Fruit fly (Drosophila melanogaster) whole organism, prepupa: ENCODE data around the gene vig2.
A peak's percentile ranks its signal among the peaks of the same experiment; 100 is the strongest.

Experiments used
- Blimp-1 ChIP-seq: fragments of 200-800 bp; sonication (Bioruptor generic); optimal IDR thresholded peaks from 3 replicates; lab custom pipeline; 2017; ENCODE audit warnings: missing biosample characterization, missing genetic modification characterization, mild to moderate bottlenecking, moderate library complexity, missing genetic modification reagents
- CG10631 ChIP-seq: fragments of 200-800 bp; sonication (Bioruptor generic); optimal IDR thresholded peaks from 2 replicates; lab custom pipeline; 2016; ENCODE audit warnings: missing biosample characterization, missing genetic modification characterization
- CG10669 ChIP-seq: fragments of 200-800 bp; sonication (Bioruptor generic); optimal IDR thresholded peaks from 3 replicates; lab custom pipeline; 2018; ENCODE audit warnings: missing biosample characterization, mild to moderate bottlenecking, missing genetic modification characterization, moderate library complexity
- CG11294 ChIP-seq: fragments of 200-800 bp; sonication (Bioruptor generic); IDR thresholded peaks from 2 replicates; pipeline ENCODE4 v1.3.6; 2022; ENCODE audit warnings: missing biosample characterization, missing genetic modification characterization
- CG11762 ChIP-seq: fragments of 200-800 bp; sonication (Bioruptor generic); optimal IDR thresholded peaks from 3 replicates; lab custom pipeline; 2016; ENCODE audit warnings: missing biosample characterization, missing genetic modification characterization; ENCODE audit not compliant: insufficient read depth
- CG11902 ChIP-seq: fragments of 200-800 bp; sonication (Bioruptor generic); optimal IDR thresholded peaks from 3 replicates; lab custom pipeline; 2016; ENCODE audit warnings: missing biosample characterization, missing genetic modification characterization
- CG15336 ChIP-seq: fragments of 200-800 bp; sonication (Bioruptor generic); IDR thresholded peaks from 2 replicates; pipeline ENCODE4 v1.3.6; 2022; ENCODE audit warnings: missing biosample characterization, missing genetic modification characterization
- CG1621 ChIP-seq: fragments of 200-800 bp; sonication (Bioruptor generic); optimal IDR thresholded peaks from 3 replicates; lab custom pipeline; 2018; ENCODE audit warnings: missing biosample characterization, mild to moderate bottlenecking, missing genetic modification characterization
- CG16779 ChIP-seq: fragments of 200-800 bp; sonication (Bioruptor generic); optimal IDR thresholded peaks from 3 replicates; lab custom pipeline; 2017; ENCODE audit warnings: missing biosample characterization, mild to moderate bottlenecking, missing genetic modification characterization
- CG3032 ChIP-seq: fragments of 200-800 bp; optimal IDR thresholded peaks from 2 replicates; lab custom pipeline; 2019; ENCODE audit warnings: missing biosample characterization, mild to moderate bottlenecking, missing genetic modification characterization, moderate library complexity
- CG31627 ChIP-seq: fragments of 200-800 bp; sonication (Bioruptor generic); optimal IDR thresholded peaks from 3 replicates; lab custom pipeline; 2016; ENCODE audit warnings: missing biosample characterization, missing genetic modification characterization
- CG32006 ChIP-seq: fragments of 200-800 bp; sonication (Bioruptor generic); optimal IDR thresholded peaks from 3 replicates; lab custom pipeline; 2017; ENCODE audit warnings: missing biosample characterization, mild to moderate bottlenecking, missing genetic modification characterization
- CG34406 ChIP-seq: fragments of 200-800 bp; sonication (Bioruptor generic); optimal IDR thresholded peaks from 3 replicates; lab custom pipeline; 2016; ENCODE audit warnings: missing biosample characterization, missing genetic modification characterization
- CG6276 ChIP-seq: fragments of 200-800 bp; sonication (Bioruptor generic); optimal IDR thresholded peaks from 2 replicates; lab custom pipeline; 2017; ENCODE audit warnings: missing biosample characterization, mild to moderate bottlenecking, missing genetic modification characterization
- CG6792 ChIP-seq: fragments of 200-800 bp; sonication (Bioruptor generic); optimal IDR thresholded peaks from 3 replicates; lab custom pipeline; 2016; ENCODE audit warnings: missing biosample characterization, missing genetic modification characterization
- CG6854 ChIP-seq: fragments of 200-800 bp; sonication (Bioruptor generic); optimal IDR thresholded peaks from 2 replicates; lab custom pipeline; 2017; ENCODE audit warnings: missing biosample characterization, mild to moderate bottlenecking, missing genetic modification characterization
- CG7368 ChIP-seq: fragments of 200-800 bp; sonication (Bioruptor generic); optimal IDR thresholded peaks from 3 replicates; lab custom pipeline; 2016; ENCODE audit warnings: missing biosample characterization, missing genetic modification characterization
- CG8119 ChIP-seq: fragments of 200-800 bp; sonication (Bioruptor generic); IDR thresholded peaks from 3 replicates; pipeline ENCODE4 v1.3.6; 2022; ENCODE audit warnings: missing biosample characterization, missing genetic modification characterization
- CG8319 ChIP-seq: fragments of 200-800 bp; sonication (Bioruptor generic); optimal IDR thresholded peaks from 3 replicates; lab custom pipeline; 2016; ENCODE audit warnings: missing biosample characterization, missing genetic modification characterization
- CG8632 ChIP-seq: fragments of 200-800 bp; sonication (Bioruptor generic); optimal IDR thresholded peaks from 3 replicates; lab custom pipeline; 2016; ENCODE audit warnings: missing biosample characterization, missing genetic modification characterization
- CG9139 ChIP-seq: fragments of 200-800 bp; sonication (Bioruptor generic); optimal IDR thresholded peaks from 3 replicates; lab custom pipeline; 2017; ENCODE audit warnings: missing biosample characterization, mild to moderate bottlenecking, missing genetic modification characterization
- Eip75B ChIP-seq: fragments of 200-800 bp; sonication (Bioruptor generic); optimal IDR thresholded peaks from 3 replicates; lab custom pipeline; 2016; ENCODE audit warnings: missing biosample characterization, missing genetic modification characterization
- Eip78C ChIP-seq: fragments of 200-800 bp; sonication (Bioruptor generic); peaks from one replicate; lab custom pipeline; 2016; ENCODE audit warnings: missing biosample characterization, missing genetic modification characterization
- Eip93F ChIP-seq: fragments of 200-800 bp; sonication (Bioruptor generic); optimal IDR thresholded peaks from 2 replicates; lab custom pipeline; 2016; ENCODE audit warnings: missing biosample characterization, mild to moderate bottlenecking, missing genetic modification characterization
- Ets21C ChIP-seq: fragments of 200-800 bp; sonication (Bioruptor generic); optimal IDR thresholded peaks from 3 replicates; lab custom pipeline; 2016; ENCODE audit warnings: missing biosample characterization, missing genetic modification characterization
- Hr38 ChIP-seq: sonication (Bioruptor generic); optimal IDR thresholded peaks from 2 replicates; lab custom pipeline; 2016; ENCODE audit warnings: missing biosample characterization, missing genetic modification characterization
- Lpt ChIP-seq: fragments of 200-800 bp; sonication (Bioruptor generic); optimal IDR thresholded peaks from 3 replicates; lab custom pipeline; 2016; ENCODE audit warnings: missing biosample characterization, missing genetic modification characterization
- Met ChIP-seq: fragments of 200-800 bp; sonication (Bioruptor generic); optimal IDR thresholded peaks from 3 replicates; lab custom pipeline; 2016; ENCODE audit warnings: missing biosample characterization, missing genetic modification characterization
- OdsH ChIP-seq: fragments of 200-800 bp; sonication (Bioruptor generic); optimal IDR thresholded peaks from 3 replicates; lab custom pipeline; 2016; ENCODE audit warnings: missing biosample characterization, missing genetic modification characterization
- Sox102F ChIP-seq: fragments of 200-800 bp; sonication (Bioruptor generic); optimal IDR thresholded peaks from 2 replicates; lab custom pipeline; 2016; ENCODE audit warnings: missing biosample characterization, mild to moderate bottlenecking, missing genetic modification characterization
- Sox14 ChIP-seq: fragments of 200-800 bp; sonication (Bioruptor generic); optimal IDR thresholded peaks from 3 replicates; lab custom pipeline; 2016; ENCODE audit warnings: missing biosample characterization, missing genetic modification characterization
- Sox15 ChIP-seq: fragments of 200-800 bp; sonication (Bioruptor generic); optimal IDR thresholded peaks from 3 replicates; lab custom pipeline; 2016; ENCODE audit warnings: missing biosample characterization, missing genetic modification characterization
- achi ChIP-seq: fragments of 200-800 bp; sonication (Bioruptor generic); optimal IDR thresholded peaks from 3 replicates; lab custom pipeline; 2016; ENCODE audit warnings: missing biosample characterization, missing genetic modification characterization
- acj6 ChIP-seq: fragments of 200-800 bp; sonication (Bioruptor generic); optimal IDR thresholded peaks from 3 replicates; lab custom pipeline; 2016; ENCODE audit warnings: missing biosample characterization, missing genetic modification characterization
- cyc ChIP-seq: fragments of 200-800 bp; sonication (Bioruptor generic); optimal IDR thresholded peaks from 3 replicates; lab custom pipeline; 2016; ENCODE audit warnings: missing biosample characterization, missing genetic modification characterization
- dac ChIP-seq: fragments of 200-800 bp; sonication (Bioruptor generic); optimal IDR thresholded peaks from 2 replicates; lab custom pipeline; 2017; ENCODE audit warnings: missing biosample characterization, mild to moderate bottlenecking, missing genetic modification characterization
- dsx ChIP-seq: fragments of 200-800 bp; optimal IDR thresholded peaks from 3 replicates; lab custom pipeline; 2019; ENCODE audit warnings: missing biosample characterization, mild to moderate bottlenecking, missing genetic modification characterization, moderate library complexity; ENCODE audit not compliant: poor library complexity, severe bottlenecking
- eg ChIP-seq: fragments of 200-800 bp; sonication (Bioruptor generic); IDR thresholded peaks from 3 replicates; pipeline ENCODE4 v1.3.6; 2022; ENCODE audit warnings: missing biosample characterization, missing genetic modification characterization
- esn ChIP-seq: fragments of 200-800 bp; sonication (Bioruptor generic); optimal IDR thresholded peaks from 2 replicates; lab custom pipeline; 2016; ENCODE audit warnings: missing biosample characterization, mild to moderate bottlenecking, missing genetic modification characterization, moderate library complexity
- fd59A ChIP-seq: fragments of 200-800 bp; sonication (Bioruptor generic); optimal IDR thresholded peaks from 2 replicates; lab custom pipeline; 2017; ENCODE audit warnings: missing biosample characterization, mild to moderate bottlenecking, missing genetic modification characterization, missing genetic modification reagents
- fkh ChIP-seq: fragments of 200-800 bp; sonication (Bioruptor generic); optimal IDR thresholded peaks from 3 replicates; lab custom pipeline; 2017; ENCODE audit warnings: missing biosample characterization, mild to moderate bottlenecking, missing genetic modification characterization, moderate library complexity
- lz ChIP-seq: fragments of 200-800 bp; sonication (Bioruptor generic); optimal IDR thresholded peaks from 3 replicates; lab custom pipeline; 2016; ENCODE audit warnings: missing biosample characterization, missing genetic modification characterization
- net ChIP-seq: fragments of 200-800 bp; sonication (Bioruptor generic); optimal IDR thresholded peaks from 3 replicates; lab custom pipeline; 2016; ENCODE audit warnings: missing biosample characterization, missing genetic modification characterization
- salr ChIP-seq, 2 experiments: fragments of 200-800 bp; sonication (Bioruptor generic); optimal IDR thresholded peaks; 3 replicates each; lab custom pipeline; 2016 to 2018; ENCODE audit warnings: missing biosample characterization in 2 of 2, missing genetic modification characterization in 2 of 2, mild to moderate bottlenecking in 1 of 2
- spab ChIP-seq: fragments of 200-800 bp; sonication (Bioruptor generic); optimal IDR thresholded peaks from 2 replicates; lab custom pipeline; 2017; ENCODE audit warnings: missing biosample characterization, mild to moderate bottlenecking, missing genetic modification characterization, missing genetic modification reagents
- ss ChIP-seq, 2 experiments: fragments of 200-800 bp; sonication (Bioruptor generic); optimal IDR thresholded peaks; 2 replicates in 1 of 2; 3 replicates in 1 of 2; lab custom pipeline; 2017 to 2018; ENCODE audit warnings: mild to moderate bottlenecking in 2 of 2, missing biosample characterization in 2 of 2, missing genetic modification characterization in 2 of 2, moderate library complexity in 1 of 2
- svp ChIP-seq: fragments of 200-800 bp; sonication (Bioruptor generic); peaks from one replicate; lab custom pipeline; 2016; ENCODE audit warnings: missing biosample characterization, missing genetic modification characterization
- topi ChIP-seq: fragments of 200-800 bp; sonication (Bioruptor generic); optimal IDR thresholded peaks from 3 replicates; lab custom pipeline; 2016; ENCODE audit warnings: missing biosample characterization, missing genetic modification characterization
- vri ChIP-seq: fragments of 200-800 bp; sonication (Bioruptor generic); optimal IDR thresholded peaks from 3 replicates; lab custom pipeline; 2016; ENCODE audit warnings: missing biosample characterization, mild to moderate bottlenecking, missing genetic modification characterization

The vig2 gene

dm6 chr3R:25123262-25123661 is at the start of gene vig2:
vig2 (plus strand) TSS chr3R:25123373.
- peak; percentile 59 for TF ChIP-seq Eip78C (GFP tag; lab: Kevin White, UChicago)
- TF ChIP-seq CG6854 (GFP tag; lab: Kevin White, UChicago), result peak; percentile 6
- TF ChIP-seq cyc (GFP tag; lab: Kevin White, UChicago), result peak; percentile 22
- TF ChIP-seq topi (GFP tag; lab: Kevin White, UChicago), result peak; percentile 31
- peak; percentile 30 for TF ChIP-seq CG11902 (GFP tag; lab: Kevin White, UChicago)
- TF ChIP-seq Blimp-1 (GFP tag; lab: Kevin White, UChicago), result peak; percentile 14
- peak; percentile 7 for TF ChIP-seq CG8632
- peak; percentile 26 for TF ChIP-seq CG10631 (GFP tag; lab: Kevin White, UChicago)
- TF ChIP-seq acj6 (GFP tag; lab: Kevin White, UChicago), result peak; percentile 10
- peak; percentile 8 for TF ChIP-seq CG34406 (GFP tag; lab: Kevin White, UChicago)
- peak; percentile 25 for TF ChIP-seq esn
- TF ChIP-seq, all 60 proteins: peak for 11; not testable (repeated sequence) for 49

DNA sequence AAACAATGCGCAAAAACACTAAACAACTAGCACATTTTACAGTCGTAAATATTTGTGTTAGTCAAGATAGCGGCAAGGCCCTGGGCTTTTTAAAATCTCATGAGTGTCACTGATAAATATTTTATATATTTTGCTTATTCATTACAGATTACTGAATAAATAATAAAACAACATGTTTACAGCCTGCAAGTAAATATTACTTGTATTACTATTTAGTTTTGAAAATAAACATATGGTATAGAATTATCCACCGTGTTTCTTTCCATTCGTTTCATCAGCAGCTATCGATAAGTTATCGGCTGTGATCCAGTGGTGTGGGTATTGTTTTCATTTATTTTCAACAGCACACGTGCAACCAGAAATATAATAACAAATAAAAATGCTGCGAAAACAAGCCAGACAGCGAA is 48.6 kb upstream of the vig2 start, which contains the start of the genes shams and CG11920:
Gene shams, minus strand, starts transcription at position 50 of the 407 bp plus-strand sequence.
Gene CG11920, plus strand, starts transcription at position 320 of the 407 bp plus-strand sequence.
- TF ChIP-seq topi (GFP tag; lab: Kevin White, UChicago), result peak; percentile 11
- no peak for TF ChIP-seq CG11762 (GFP tag; lab: Kevin White, UChicago)
- TF ChIP-seq dsx (GFP tag; lab: Kevin White, UChicago), result no peak
- no peak for TF ChIP-seq CG11294
- TF ChIP-seq svp (GFP tag; lab: Kevin White, UChicago), result no peak
- TF ChIP-seq achi (GFP tag; lab: Kevin White, UChicago), result peak; percentile 1
- no peak for TF ChIP-seq CG15336 (GFP tag; lab: Robert Waterston, UW)
- TF ChIP-seq CG10669 (GFP tag; lab: Kevin White, UChicago), result no peak
- no peak for TF ChIP-seq Met (GFP tag; lab: Kevin White, UChicago)
- peak; percentile 13 for TF ChIP-seq CG3032
- TF ChIP-seq CG31627 (GFP tag; lab: Kevin White, UChicago), result no peak
- no peak for TF ChIP-seq CG6276 (GFP tag; lab: Kevin White, UChicago)
- TF ChIP-seq ss (GFP tag; optimal IDR thresholded peaks at IDR 0.05; lab: Kevin White, UChicago), result no peak
- peak; percentile 53 for TF ChIP-seq Eip93F (GFP tag; lab: Kevin White, UChicago)
- peak; percentile 47 for TF ChIP-seq esn
- no peak for TF ChIP-seq CG6854 (GFP tag; lab: Kevin White, UChicago)
- TF ChIP-seq CG7368 (GFP tag; lab: Kevin White, UChicago), result no peak
- TF ChIP-seq CG9139 (GFP tag; lab: Kevin White, UChicago), result no peak
- no peak for TF ChIP-seq CG32006 (GFP tag; lab: Kevin White, UChicago)
- peak; percentile 10 for TF ChIP-seq OdsH
- no peak for TF ChIP-seq CG6792 (GFP tag; lab: Kevin White, UChicago)
- TF ChIP-seq fkh, result peak; percentile 97
- no peak for TF ChIP-seq Lpt (GFP tag; lab: Kevin White, UChicago)
- peak; percentile 34 for TF ChIP-seq Eip75B (GFP tag; lab: Kevin White, UChicago)
- no peak for TF ChIP-seq Blimp-1 (GFP tag; lab: Kevin White, UChicago)
- TF ChIP-seq Hr38 (GFP tag; lab: Kevin White, UChicago), result no peak
- no peak for TF ChIP-seq eg (GFP tag; lab: Robert Waterston, UW)
- TF ChIP-seq acj6 (GFP tag; lab: Kevin White, UChicago), result peak; percentile 3
- TF ChIP-seq Sox102F (GFP tag; lab: Kevin White, UChicago), result no peak
- no peak for TF ChIP-seq spab
- no peak for TF ChIP-seq CG8319
- TF ChIP-seq CG34406 (GFP tag; lab: Kevin White, UChicago), result no peak
- no peak for TF ChIP-seq dac (GFP tag; lab: Kevin White, UChicago)
- TF ChIP-seq cyc (GFP tag; lab: Kevin White, UChicago), result no peak
- no peak for TF ChIP-seq CG10631 (GFP tag; lab: Kevin White, UChicago)
- no peak for TF ChIP-seq net (GFP tag; lab: Kevin White, UChicago)
- no peak for TF ChIP-seq fd59A (GFP tag; lab: Kevin White, UChicago)
- TF ChIP-seq vri (GFP tag; lab: Kevin White, UChicago), result no peak
- TF ChIP-seq CG16779, result no peak
- TF ChIP-seq CG8119 (GFP tag; lab: Robert Waterston, UW), result no peak
- TF ChIP-seq Ets21C (GFP tag; lab: Kevin White, UChicago), result no peak
- no peak for TF ChIP-seq lz
- no peak for TF ChIP-seq CG1621 (tag; lab: Kevin White, UChicago)
- TF ChIP-seq Sox15, result no peak
- peak; percentile 27 for TF ChIP-seq Sox14 (GFP tag; lab: Kevin White, UChicago)
- peak; percentile 82 for TF ChIP-seq Eip78C (GFP tag; lab: Kevin White, UChicago)
- no peak for TF ChIP-seq salr (GFP tag; optimal IDR thresholded peaks at IDR 0.05; lab: Kevin White, UChicago)
